Fruit fly (Drosophila melanogaster) whole organism, embryonic: Measurements from ENCODE around the gene CG9903.
A peak's percentile ranks its signal among the peaks of the same experiment; 100 is the strongest.

ENCODE experiments used
- B-H2 ChIP-seq: fragments of 200-800 bp; sonication (Bioruptor generic); optimal IDR thresholded peaks from 2 replicates; lab custom pipeline; 2018; ENCODE audit warnings: missing biosample characterization, mild to moderate bottlenecking, missing genetic modification characterization
- BtbVII ChIP-seq: fragments of 200-800 bp; sonication (Bioruptor generic); optimal IDR thresholded peaks from 3 replicates; lab custom pipeline; 2017; ENCODE audit warnings: missing biosample characterization, mild to moderate bottlenecking, missing genetic modification characterization
- CG1024 ChIP-seq: fragments of 200-800 bp; sonication (Bioruptor generic); IDR thresholded peaks from 2 replicates; pipeline ENCODE4 v1.3.6; 2022; ENCODE audit warnings: missing biosample characterization, missing genetic modification characterization
- CG11696 ChIP-seq: fragments of 200-800 bp; sonication (Bioruptor generic); IDR thresholded peaks from 2 replicates; pipeline ENCODE4 v1.3.6; 2022; ENCODE audit warnings: missing biosample characterization, missing genetic modification characterization
- CG13287 ChIP-seq: fragments of 200-800 bp; sonication (Bioruptor generic); IDR thresholded peaks from 2 replicates; pipeline ENCODE4 v1.3.6; 2022; ENCODE audit warnings: missing biosample characterization, missing genetic modification characterization; ENCODE audit not compliant: partially characterized antibody
- CG14050 ChIP-seq: fragments of 200-800 bp; sonication (Bioruptor generic); IDR thresholded peaks from 3 replicates; pipeline ENCODE4 v1.3.6; 2022; ENCODE audit warnings: missing biosample characterization, missing genetic modification characterization
- CG15073 ChIP-seq: fragments of 200-800 bp; sonication (Bioruptor generic); optimal IDR thresholded peaks from 2 replicates; lab custom pipeline; 2016; ENCODE audit warnings: missing biosample characterization, missing genetic modification characterization
- CG17361 ChIP-seq: fragments of 200-800 bp; sonication (Bioruptor generic); IDR thresholded peaks from 3 replicates; pipeline ENCODE4 v1.3.6; 2022; ENCODE audit warnings: missing biosample characterization, missing genetic modification characterization
- CG18619 ChIP-seq: fragments of 200-800 bp; sonication (Bioruptor generic); optimal IDR thresholded peaks from 3 replicates; lab custom pipeline; 2017; ENCODE audit warnings: missing biosample characterization, mild to moderate bottlenecking, missing genetic modification characterization
- CG2129 ChIP-seq: fragments of 200-800 bp; sonication (Bioruptor generic); IDR thresholded peaks from 2 replicates; pipeline ENCODE4 v1.3.6; 2022; ENCODE audit warnings: missing biosample characterization, missing genetic modification characterization; ENCODE audit not compliant: partially characterized antibody
- CG2712 ChIP-seq: fragments of 200-800 bp; optimal IDR thresholded peaks from 3 replicates; lab custom pipeline; 2019; ENCODE audit warnings: missing biosample characterization, mild to moderate bottlenecking, missing genetic modification characterization, moderate library complexity
- CG30020 ChIP-seq: fragments of 200-800 bp; optimal IDR thresholded peaks from 2 replicates; lab custom pipeline; 2019; ENCODE audit warnings: missing biosample characterization, mild to moderate bottlenecking, missing genetic modification characterization, moderate library complexity
- CG30403 ChIP-seq: fragments of 200-800 bp; sonication (Bioruptor generic); optimal IDR thresholded peaks from 3 replicates; lab custom pipeline; 2016; ENCODE audit warnings: missing biosample characterization, missing genetic modification characterization
- CG30431 ChIP-seq: fragments of 200-800 bp; sonication (Bioruptor generic); optimal IDR thresholded peaks from 2 replicates; lab custom pipeline; 2017; ENCODE audit warnings: missing biosample characterization, missing genetic modification characterization
- CG32767 ChIP-seq: fragments of 200-800 bp; sonication (Bioruptor generic); IDR thresholded peaks from 2 replicates; pipeline ENCODE4 v1.3.6; 2022; ENCODE audit warnings: missing biosample characterization, missing genetic modification characterization
- CG8281 ChIP-seq: fragments of 200-800 bp; sonication (Bioruptor generic); optimal IDR thresholded peaks from 2 replicates; lab custom pipeline; 2018; ENCODE audit warnings: missing biosample characterization, mild to moderate bottlenecking, missing genetic modification characterization, moderate library complexity
- CG9876 ChIP-seq: fragments of 200-800 bp; sonication (Bioruptor generic); optimal IDR thresholded peaks from 2 replicates; lab custom pipeline; 2016; ENCODE audit warnings: missing biosample characterization, missing genetic modification characterization
- D ChIP-seq, 2 experiments: fragments of 200-800 bp in 1 of 2; fragments of >200 bp in 1 of 2; sonication (Bioruptor generic) in 1 of 2; optimal IDR thresholded peaks; 2 replicates in 1 of 2; 3 replicates in 1 of 2; lab custom pipeline; 2017; ENCODE audit warnings: mild to moderate bottlenecking in 1 of 2, missing biosample characterization in 1 of 2, missing genetic modification characterization in 1 of 2, missing genetic modification reagents in 1 of 2
- Dip2 ChIP-seq: fragments of 200-800 bp; sonication (Bioruptor generic); IDR thresholded peaks from 2 replicates; pipeline ENCODE4 v1.3.6; 2022; ENCODE audit warnings: missing biosample characterization, missing genetic modification characterization
- Dref ChIP-seq: fragments of 200-800 bp; sonication (Bioruptor generic); IDR thresholded peaks from 2 replicates; pipeline ENCODE4 v1.3.6; 2022; ENCODE audit warnings: missing biosample characterization, missing genetic modification characterization
- H15 ChIP-seq: fragments of 200-800 bp; sonication (Bioruptor generic); IDR thresholded peaks from 3 replicates; pipeline ENCODE4 v1.3.6; 2022; ENCODE audit warnings: missing biosample characterization, missing genetic modification characterization
- Hsf ChIP-seq: fragments of 200-800 bp; sonication (Bioruptor generic); optimal IDR thresholded peaks from 3 replicates; lab custom pipeline; 2016; ENCODE audit warnings: missing biosample characterization, missing genetic modification characterization
- MBD-R2 ChIP-seq: fragments of 200-800 bp; sonication (Bioruptor generic); IDR thresholded peaks from 2 replicates; pipeline ENCODE4 v1.3.6; 2022; ENCODE audit warnings: missing biosample characterization, missing genetic modification characterization
- NC2β ChIP-seq: fragments of 200-800 bp; sonication (Bioruptor generic); optimal IDR thresholded peaks from 2 replicates; lab custom pipeline; 2016; ENCODE audit warnings: missing biosample characterization, missing genetic modification characterization
- Ptx1 ChIP-seq: fragments of 200-800 bp; sonication (Bioruptor generic); IDR thresholded peaks from 2 replicates; pipeline ENCODE4 v1.3.6; 2022; ENCODE audit warnings: missing biosample characterization, missing genetic modification characterization
- Rfx ChIP-seq: fragments of 200-800 bp; sonication (Bioruptor generic); IDR thresholded peaks from 2 replicates; pipeline ENCODE4 v1.3.6; 2022; ENCODE audit warnings: missing biosample characterization, missing genetic modification characterization
- Xrp1 ChIP-seq: fragments of 200-800 bp; sonication (Bioruptor generic); IDR thresholded peaks from 2 replicates; pipeline ENCODE4 v1.3.6; 2022; ENCODE audit warnings: missing biosample characterization, missing genetic modification characterization
- YL-1 ChIP-seq: fragments of 200-800 bp; sonication (Bioruptor generic); optimal IDR thresholded peaks from 3 replicates; lab custom pipeline; 2017; ENCODE audit warnings: missing biosample characterization, mild to moderate bottlenecking, missing genetic modification characterization
- bab2 ChIP-seq: fragments of 200-800 bp; sonication (Bioruptor generic); optimal IDR thresholded peaks from 2 replicates; lab custom pipeline; 2016; ENCODE audit warnings: missing biosample characterization, missing genetic modification characterization
- chif ChIP-seq, 2 experiments: fragments of 200-800 bp; sonication (Bioruptor generic); optimal IDR thresholded peaks; 3 replicates each; lab custom pipeline; 2016; ENCODE audit warnings: missing biosample characterization in 2 of 2, missing genetic modification characterization in 2 of 2
- chm ChIP-seq: fragments of 200-800 bp; sonication (Bioruptor generic); IDR thresholded peaks from 2 replicates; pipeline ENCODE4 v1.3.6; 2022; ENCODE audit warnings: missing biosample characterization, missing genetic modification characterization
- da ChIP-seq: fragments of 200-800 bp; sonication (Bioruptor generic); optimal IDR thresholded peaks from 2 replicates; lab custom pipeline; 2016; ENCODE audit warnings: missing biosample characterization, missing genetic modification characterization
- dysf ChIP-seq: fragments of 200-800 bp; sonication (Bioruptor generic); IDR thresholded peaks from 3 replicates; pipeline ENCODE4 v1.3.6; 2022; ENCODE audit warnings: missing biosample characterization, missing genetic modification characterization
- eve ChIP-seq, 2 experiments: fragments of >200 bp; optimal IDR thresholded peaks; 2 replicates each; lab custom pipeline; 2017; ENCODE audit warnings: missing biosample characterization in 2 of 2, missing genetic modification characterization in 2 of 2
- exex ChIP-seq: fragments of 200-800 bp; sonication (Bioruptor generic); optimal IDR thresholded peaks from 4 replicates; lab custom pipeline; 2018; ENCODE audit warnings: missing biosample characterization, mild to moderate bottlenecking, missing genetic modification characterization, moderate library complexity
- gem ChIP-seq: fragments of 200-800 bp; sonication (Bioruptor generic); optimal IDR thresholded peaks from 2 replicates; lab custom pipeline; 2019; ENCODE audit warnings: missing biosample characterization, mild to moderate bottlenecking, missing genetic modification characterization, moderate library complexity
- hkb ChIP-seq, 2 experiments: fragments of 200-800 bp in 1 of 2; fragments of >200 bp in 1 of 2; sonication (Bioruptor generic) in 1 of 2; IDR thresholded peaks in 1 of 2; optimal IDR thresholded peaks in 1 of 2; 2 replicates each; pipeline versions ENCODE4 v1.3.6 to Lab custom; 2017 to 2022; ENCODE audit warnings: missing biosample characterization in 1 of 2, missing genetic modification characterization in 1 of 2
- jing ChIP-seq: fragments of 200-800 bp; sonication (Bioruptor generic); optimal IDR thresholded peaks from 2 replicates; lab custom pipeline; 2018; ENCODE audit warnings: missing biosample characterization, mild to moderate bottlenecking, missing genetic modification characterization
- luna ChIP-seq: fragments of 200-800 bp; sonication (Bioruptor generic); optimal IDR thresholded peaks from 2 replicates; lab custom pipeline; 2016; ENCODE audit warnings: missing biosample characterization, missing genetic modification characterization
- pros ChIP-seq: fragments of 200-800 bp; sonication (Bioruptor generic); optimal IDR thresholded peaks from 3 replicates; lab custom pipeline; 2019; ENCODE audit warnings: missing biosample characterization, mild to moderate bottlenecking, missing genetic modification characterization, moderate library complexity
- row ChIP-seq: fragments of 200-800 bp; sonication (Bioruptor generic); IDR thresholded peaks from 3 replicates; pipeline ENCODE4 v1.3.6; 2022; ENCODE audit warnings: missing biosample characterization, missing genetic modification characterization
- scrt ChIP-seq: fragments of 200-800 bp; sonication (Bioruptor generic); optimal IDR thresholded peaks from 2 replicates; lab custom pipeline; 2018; ENCODE audit warnings: missing biosample characterization, mild to moderate bottlenecking, missing genetic modification characterization, moderate library complexity
- sens-2 ChIP-seq: fragments of 200-800 bp; sonication (Bioruptor generic); IDR thresholded peaks from 2 replicates; pipeline ENCODE4 v1.3.6; 2022; ENCODE audit warnings: missing biosample characterization, missing genetic modification characterization
- sim ChIP-seq: fragments of 200-800 bp; sonication (Bioruptor generic); IDR thresholded peaks from 2 replicates; pipeline ENCODE4 v1.3.6; 2022; ENCODE audit warnings: missing biosample characterization, missing genetic modification characterization
- so ChIP-seq: fragments of 200-800 bp; sonication (Bioruptor generic); IDR thresholded peaks from 3 replicates; pipeline ENCODE4 v1.3.6; 2022; ENCODE audit warnings: missing biosample characterization, missing genetic modification characterization
- sug ChIP-seq: fragments of 200-800 bp; optimal IDR thresholded peaks from 2 replicates; lab custom pipeline; 2019; ENCODE audit warnings: missing biosample characterization, mild to moderate bottlenecking, missing genetic modification characterization, moderate library complexity
- tna ChIP-seq: fragments of 200-800 bp; sonication (Bioruptor generic); IDR thresholded peaks from 2 replicates; pipeline ENCODE4 v1.3.6; 2022; ENCODE audit warnings: missing biosample characterization, missing genetic modification characterization; ENCODE audit not compliant: partially characterized antibody
- twi ChIP-seq: fragments of 200-800 bp; optimal IDR thresholded peaks from 2 replicates; lab custom pipeline; 2019; ENCODE audit warnings: missing biosample characterization, mild to moderate bottlenecking, missing genetic modification characterization, moderate library complexity
- vfl ChIP-seq: fragments of 200-800 bp; sonication (Bioruptor generic); optimal IDR thresholded peaks from 2 replicates; lab custom pipeline; 2016; ENCODE audit warnings: missing biosample characterization, missing genetic modification characterization
- vvl ChIP-seq: fragments of 200-800 bp; sonication (Bioruptor generic); IDR thresholded peaks from 2 replicates; pipeline ENCODE4 v1.3.6; 2022; ENCODE audit warnings: missing biosample characterization, missing genetic modification characterization
- zen ChIP-seq: fragments of 200-800 bp; sonication (Bioruptor generic); optimal IDR thresholded peaks from 3 replicates; lab custom pipeline; 2018; ENCODE audit warnings: missing biosample characterization, mild to moderate bottlenecking, missing genetic modification characterization, moderate library complexity

The CG9903 gene

DNA sequence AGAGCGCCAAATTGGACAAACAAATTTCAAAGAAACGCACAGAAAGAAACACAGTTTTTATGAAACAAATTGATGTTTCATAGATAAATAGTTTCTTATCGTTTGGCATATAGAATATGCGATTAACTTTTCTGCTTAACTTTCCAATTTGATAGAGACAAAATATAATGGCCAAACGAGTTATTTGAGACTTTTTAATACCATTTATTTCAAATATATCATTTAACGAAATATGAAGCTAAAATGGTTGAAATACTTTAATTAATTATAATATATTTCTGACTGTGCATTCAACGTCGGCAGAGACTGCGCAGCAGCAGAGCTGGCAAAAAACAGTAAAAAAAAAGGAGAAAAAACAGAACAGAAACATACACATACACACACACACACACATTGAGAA lies 44.9 kb upstream of the CG9903 start (continued):
- TF ChIP-seq CG17361 (GFP tag; lab: Robert Waterston, UW) (0 out of 3 replicates have a peak, but pooled peaks have one; percentile 35), so (GFP tag; lab: Robert Waterston, UW) (no peak), Dref (GFP tag; lab: Robert Waterston, UW) (no peak), vvl (GFP tag; lab: Robert Waterston, UW) (0 out of 2 replicates have a peak, but pooled peaks have one; percentile 13), scrt (peak; percentile 11), CG11696 (GFP tag; lab: Robert Waterston, UW) (no peak), hkb (optimal IDR thresholded peaks at IDR 0.05; lab: Kevin White, UChicago) (no peak), hkb (GFP tag; IDR thresholded peaks at IDR 0.05; lab: Robert Waterston, UW) (peak; percentile 45), CG30431 (GFP tag; lab: Kevin White, UChicago) (no peak), CG14050 (GFP tag; lab: Robert Waterston, UW) (no peak), chif (GFP tag; optimal IDR thresholded peaks at IDR 0.05; lab: Kevin White, UChicago) (no peak), CG15073 (GFP tag; lab: Kevin White, UChicago) (no peak), chm (no peak), sug (tag; lab: Kevin White, UChicago) (no peak), H15 (GFP tag; lab: Robert Waterston, UW) (no peak), Ptx1 (GFP tag; lab: Robert Waterston, UW) (0 out of 2 replicates have a peak, but pooled peaks have one; percentile 16), Rfx (GFP tag; lab: Robert Waterston, UW) (0 out of 2 replicates have a peak, but pooled peaks have one; percentile 5), CG32767 (GFP tag; lab: Robert Waterston, UW) (no peak), CG1024 (GFP tag; lab: Robert Waterston, UW) (no peak), CG2129 (GFP tag; lab: Robert Waterston, UW) (no peak), CG18619 (GFP tag; lab: Kevin White, UChicago) (peak; percentile 28), CG8281 (tag; lab: Kevin White, UChicago) (no peak), gem (peak; percentile 49), jing (GFP tag; lab: Kevin White, UChicago) (no peak), pros (GFP tag; lab: Kevin White, UChicago) (no peak), dysf (peak; percentile 52; the same call in 2 of the 3 replicates), bab2 (no peak), vfl (no peak), sens-2 (GFP tag; lab: Robert Waterston, UW) (no peak), tna (GFP tag; lab: Robert Waterston, UW) (no peak), CG30020 (tag; lab: Kevin White, UChicago) (no peak), CG2712 (tag; lab: Kevin White, UChicago) (peak; percentile 5), MBD-R2 (no peak), exex (tag; lab: Kevin White, UChicago) (no peak), twi (tag; lab: Kevin White, UChicago) (no peak), CG13287 (GFP tag; lab: Robert Waterston, UW) (no peak), Hsf (GFP tag; lab: Kevin White, UChicago) (peak; percentile 2), YL-1 (GFP tag; lab: Kevin White, UChicago) (no peak), Xrp1 (GFP tag; lab: Robert Waterston, UW) (no peak), NC2β (GFP tag; lab: Kevin White, UChicago) (no peak), sim (GFP tag; lab: Robert Waterston, UW) (no peak), B-H2 (no peak), zen (tag; lab: Kevin White, UChicago) (no peak), CG30403 (peak; percentile 21), CG9876 (GFP tag; lab: Kevin White, UChicago) (no peak), eve (GFP tag; optimal IDR thresholded peaks at IDR 0.05; lab: Kevin White, UChicago) (no peak), D (optimal IDR thresholded peaks at IDR 0.05; lab: Kevin White, UChicago) (no peak), D (GFP tag; optimal IDR thresholded peaks at IDR 0.05; lab: Kevin White, UChicago) (no peak), da (GFP tag; lab: Kevin White, UChicago) (no peak), Dip2 (GFP tag; lab: Robert Waterston, UW) (no peak), luna (GFP tag; lab: Kevin White, UChicago) (no peak), row (peak; percentile 60), BtbVII (peak; percentile 1)
